Worm (Caenorhabditis elegans): ENCODE measurements around the gene col-41.

- TF ChIP-seq dpl-1 (GFP tag; optimal IDR thresholded peaks at IDR 0.05) (no peak), mcd-1 (GFP tag; IDR thresholded peaks at IDR 0.05) (no peak), ceh-79 (tag; optimal IDR thresholded peaks at IDR 0.05) (no peak), snpc-4 (GFP tag; optimal IDR thresholded peaks at IDR 0.05) (no peak), snpc-4 (tag; optimal IDR thresholded peaks at IDR 0.05) (peak in 2 of 4 experiments; percentile 45 to 73), nfyb-1 (GFP tag; IDR thresholded peaks at IDR 0.05) (no peak), Y53G8AR.9 (GFP tag; conservative IDR thresholded peaks at IDR 0.05) (no peak), ztf-28 (GFP tag; IDR thresholded peaks at IDR 0.05) (no peak), mes-4 (tag; optimal IDR thresholded peaks at IDR 0.05) (no peak)
Observed at ce11 chrX:15221107-15221506, 44.8 kb upstream of the col-41 start.

Data from whole organism, young adult.